Fruit fly (Drosophila melanogaster) Kc167 (cell line): ENCODE measurements around the gene APC4.

Experiments
- Myc ChIP-seq: fragments of >200 bp; optimal IDR thresholded peaks from 2 replicates; lab custom pipeline; 2017; ENCODE audit warnings: missing external identifiers
- Sin3A ChIP-seq: fragments of >200 bp; optimal IDR thresholded peaks from 2 replicates; lab custom pipeline; 2018; ENCODE audit warnings: missing external identifiers
- h ChIP-seq: fragments of >200 bp; optimal IDR thresholded peaks from 3 replicates; lab custom pipeline; 2018; ENCODE audit warnings: missing external identifiers
- psq ChIP-seq: fragments of >200 bp; optimal IDR thresholded peaks from 2 replicates; lab custom pipeline; 2017; ENCODE audit warnings: missing external identifiers
- ttk ChIP-seq: sonication (Bioruptor generic); optimal IDR thresholded peaks from 2 replicates; lab custom pipeline; 2017; ENCODE audit warnings: missing external identifiers

dm6 chrX:9071308-9071707 lies 11.4 kb upstream of the APC4 start, which contains the start of gene CG10970:
- TF ChIP-seq psq (lab: Kevin White, UChicago) (no peak), h (lab: Kevin White, UChicago) (no peak), Sin3A (lab: Kevin White, UChicago) (no peak), Myc (lab: Kevin White, UChicago) (no peak), ttk (lab: Kevin White, UChicago) (no peak)
